Worm (Caenorhabditis elegans) whole organism, dauer: ENCODE measurements around the gene rpb-9.

Experiments
- unc-62 ChIP-seq: sonication (generic microtip); optimal IDR thresholded peaks from 2 replicates; lab custom pipeline; 2017; ENCODE audit warnings: missing biosample characterization, missing genetic modification reagents, missing genetic modification characterization

rpb-9 gene

DNA sequence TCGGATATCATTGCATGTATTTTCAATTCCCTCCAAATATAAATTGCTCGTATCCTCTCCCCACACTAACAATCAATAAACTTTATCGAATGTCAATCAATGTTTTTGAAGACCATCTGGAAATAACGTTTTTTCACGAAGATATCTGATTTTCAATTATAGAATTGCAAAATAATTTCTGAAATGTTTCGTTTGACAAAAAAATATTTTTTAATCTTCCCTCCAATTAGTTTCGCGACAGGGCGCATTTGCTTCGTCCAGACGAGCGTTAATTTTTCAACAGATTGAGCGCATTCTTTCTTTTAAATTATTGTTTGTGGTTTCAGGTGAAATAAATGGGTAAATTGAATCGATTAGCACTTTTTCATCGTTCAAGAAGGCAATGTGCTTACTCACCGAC lies 19.0 kb upstream of the rpb-9 start, which contains the start of gene vars-1:
TSS of gene vars-1 (plus strand) at position 291 of the 400 bp plus-strand sequence.
- no peak for TF ChIP-seq unc-62 (GFP tag; lab: Kevin White, UChicago)

DNA sequence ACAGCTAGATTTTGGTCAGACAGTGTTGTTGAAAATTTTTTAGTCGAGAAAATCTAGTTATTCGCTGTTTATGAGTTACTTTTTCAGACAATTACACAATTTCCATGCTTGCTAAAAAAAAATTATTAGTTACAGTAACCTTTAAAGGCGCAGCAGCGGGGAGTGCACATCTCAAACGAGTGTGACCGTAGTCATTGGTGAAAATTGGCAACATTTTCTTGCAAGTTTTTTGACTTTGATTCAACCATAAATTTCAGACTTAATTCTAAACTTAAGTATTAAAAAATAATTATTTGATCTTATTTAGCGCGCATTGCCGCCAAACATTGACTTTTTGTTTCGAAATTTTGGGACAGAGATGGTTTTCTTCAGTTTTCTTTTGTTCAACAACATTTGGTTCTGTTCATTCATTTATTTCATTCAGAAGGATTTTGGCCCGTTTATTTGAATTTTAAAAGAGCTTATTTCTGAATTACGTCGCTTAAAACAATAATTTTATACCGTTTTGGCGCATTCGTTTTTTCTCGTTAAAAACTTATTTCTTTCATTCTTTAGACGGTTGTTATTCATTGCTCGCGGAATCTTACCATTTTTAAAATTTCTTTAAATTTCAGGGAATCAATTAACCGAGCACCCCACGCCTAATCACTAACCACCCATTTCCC lies 16.8 kb upstream of the rpb-9 start, which contains the start of gene oma-2:
TSS of gene oma-2 (plus strand) at position 615 of the 665 bp plus-strand sequence.
- TF ChIP-seq unc-62 (GFP tag; lab: Kevin White, UChicago) = no peak

DNA sequence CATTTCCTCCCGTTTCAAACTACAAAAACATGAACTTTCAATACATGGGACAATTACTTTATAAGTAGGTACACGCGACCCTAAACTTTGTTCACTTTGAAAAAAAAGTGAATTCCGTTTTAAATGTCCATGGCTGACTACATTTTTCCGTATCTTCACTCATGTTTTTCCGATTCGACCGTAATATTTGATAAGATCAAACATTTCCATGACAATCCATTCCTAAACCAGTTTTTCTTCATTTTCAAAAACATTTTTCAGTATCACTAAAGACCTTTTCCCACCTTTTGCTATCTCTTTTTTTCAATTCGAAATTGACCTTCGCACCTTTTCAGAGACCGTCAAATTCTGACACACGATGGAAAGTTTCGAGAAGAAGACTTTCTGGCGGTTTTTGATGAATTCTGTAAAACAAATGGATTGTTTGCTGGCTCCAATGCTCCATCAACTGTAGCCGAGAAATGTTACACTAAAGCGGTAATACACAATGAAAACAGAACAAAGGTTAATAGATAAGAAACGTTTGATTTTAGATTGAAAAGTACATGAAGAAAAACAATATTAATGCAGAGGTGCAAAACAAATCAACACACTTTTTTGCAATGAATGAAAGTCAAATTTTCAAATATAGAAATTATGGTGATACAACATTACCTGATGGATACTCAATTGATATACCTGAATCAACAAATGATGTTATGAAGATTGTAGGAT lies 15.4 kb upstream of the rpb-9 start:
- TF ChIP-seq unc-62 (GFP tag; lab: Kevin White, UChicago) = no peak

DNA sequence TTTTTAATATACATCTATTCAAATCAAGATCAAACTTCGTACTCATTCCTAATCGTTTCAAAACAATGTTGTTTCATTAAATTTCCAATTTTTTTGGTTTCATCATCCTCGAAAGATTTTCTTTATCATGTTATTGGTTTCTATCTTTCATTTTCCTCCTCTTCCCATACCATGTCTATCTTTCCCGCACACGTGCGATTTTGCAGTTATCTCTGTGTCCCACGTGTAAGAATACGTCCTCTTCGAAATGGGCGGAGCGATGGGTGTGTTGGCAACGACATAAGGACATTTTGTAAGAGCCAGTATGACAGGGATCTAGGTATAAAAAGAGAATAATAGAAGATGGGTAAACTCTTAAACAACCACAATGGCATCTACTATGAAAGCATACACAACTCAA lies 14.2 kb upstream of the rpb-9 start, which contains the start of gene F43H9.4:
TSS of gene F43H9.4 (plus strand) at position 366 of the 400 bp plus-strand sequence.
- TF ChIP-seq unc-62 (GFP tag; lab: Kevin White, UChicago) = no peak

DNA sequence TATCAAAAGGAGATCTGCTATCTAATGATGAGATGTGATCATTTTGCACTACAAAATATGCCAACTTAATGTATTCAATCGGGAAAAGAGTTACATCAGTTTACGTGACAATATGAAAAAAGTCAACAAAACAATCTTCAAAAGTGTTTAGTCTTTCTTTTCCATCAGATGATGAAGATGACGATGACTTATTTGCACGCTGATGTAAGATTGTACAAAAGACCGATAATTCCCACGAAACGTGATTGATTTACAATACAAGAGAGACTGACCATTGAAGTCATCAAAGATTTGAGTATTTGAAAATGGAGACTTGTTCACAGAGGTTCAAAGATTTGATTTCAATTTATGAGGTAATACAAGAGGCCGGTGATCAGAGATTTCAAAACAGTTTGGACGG lies 13.1 kb upstream of the rpb-9 start:
- TF ChIP-seq unc-62 (GFP tag; lab: Kevin White, UChicago) = no peak

DNA sequence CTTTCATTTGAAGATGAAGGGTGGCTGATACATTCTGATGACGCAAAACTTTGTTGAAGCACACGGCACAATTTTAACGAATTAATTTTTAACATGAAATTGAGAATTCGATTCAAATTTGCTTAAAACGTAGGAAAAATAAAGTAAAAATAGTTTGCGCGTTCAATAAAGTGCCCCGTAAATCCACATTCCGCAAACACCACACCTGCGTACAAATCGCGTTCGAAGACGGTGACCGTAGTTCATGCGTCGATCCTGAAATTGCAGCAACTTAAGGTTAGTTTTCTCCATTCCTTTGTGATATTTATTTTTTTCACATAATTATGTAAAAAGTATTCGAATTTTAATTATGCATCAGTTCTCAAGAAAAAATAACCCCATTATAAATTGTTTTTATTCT lies 12.6 kb upstream of the rpb-9 start, which contains the start of gene F43H9.3:
TSS of gene F43H9.3 (minus strand) at position 189 of the 400 bp plus-strand sequence.
- no peak for TF ChIP-seq unc-62 (GFP tag; lab: Kevin White, UChicago)

DNA sequence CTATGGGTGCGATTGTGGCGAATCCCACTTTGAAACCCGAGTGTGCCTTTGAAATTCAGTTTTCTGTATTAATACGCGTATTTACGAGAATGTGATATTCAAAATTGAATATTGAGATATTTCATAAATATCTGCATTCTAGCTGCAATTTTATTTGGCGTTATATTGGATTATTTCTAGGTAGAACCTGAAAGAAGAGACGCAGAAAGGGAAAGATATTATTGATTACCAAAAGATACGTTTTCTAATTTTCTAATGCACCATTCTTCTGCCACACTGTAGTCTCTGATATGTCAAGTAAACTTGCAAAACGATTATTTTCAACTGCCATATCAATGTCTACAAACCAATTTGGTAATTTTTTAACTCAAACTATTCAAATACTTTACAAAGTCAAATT lies 9.9 kb upstream of the rpb-9 start, which contains the start of gene ech-3:
TSS of gene ech-3 (plus strand) at position 178 of the 400 bp plus-strand sequence.
- TF ChIP-seq unc-62 (GFP tag; lab: Kevin White, UChicago) = no peak

DNA sequence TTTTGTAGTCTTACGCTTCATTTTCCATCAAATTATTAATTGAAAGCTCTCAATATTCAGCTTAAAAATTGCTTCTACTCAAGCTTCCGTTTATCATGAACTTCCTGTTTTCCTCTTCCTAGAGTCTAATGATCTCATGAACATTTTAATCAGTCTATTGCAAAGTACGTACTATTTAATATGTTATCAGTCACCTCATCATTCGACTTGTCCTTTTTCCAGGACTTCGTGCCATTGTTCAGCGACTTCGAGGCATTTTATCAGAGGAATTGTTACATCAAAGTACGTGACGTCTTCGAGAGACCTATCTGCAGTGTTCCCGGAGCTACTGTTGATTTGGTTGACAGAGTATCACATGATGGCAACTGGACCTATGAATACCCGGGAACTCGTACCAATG lies 7.6 kb upstream of the rpb-9 start:
- TF ChIP-seq unc-62 (GFP tag; lab: Kevin White, UChicago) = no peak

DNA sequence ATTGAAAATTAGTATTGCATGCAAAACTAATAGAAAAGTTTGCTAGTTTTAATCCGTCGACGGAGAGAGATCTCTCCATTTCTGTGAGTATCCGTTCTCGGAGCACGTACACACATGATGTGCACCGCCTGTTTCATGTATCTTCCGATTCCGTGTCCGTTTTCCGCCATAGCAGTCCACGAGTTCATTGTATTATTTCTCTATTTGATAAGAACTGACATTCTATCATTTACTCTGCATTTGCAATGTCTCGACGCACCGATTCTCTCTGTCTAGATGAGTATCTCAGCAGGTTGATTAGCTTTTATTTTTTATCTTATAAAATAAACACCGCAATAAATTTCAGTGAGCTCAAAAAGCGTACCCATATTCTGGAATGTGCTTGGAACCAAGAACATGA lies 6.8 kb upstream of the rpb-9 start:
- no peak for TF ChIP-seq unc-62 (GFP tag; lab: Kevin White, UChicago)

DNA sequence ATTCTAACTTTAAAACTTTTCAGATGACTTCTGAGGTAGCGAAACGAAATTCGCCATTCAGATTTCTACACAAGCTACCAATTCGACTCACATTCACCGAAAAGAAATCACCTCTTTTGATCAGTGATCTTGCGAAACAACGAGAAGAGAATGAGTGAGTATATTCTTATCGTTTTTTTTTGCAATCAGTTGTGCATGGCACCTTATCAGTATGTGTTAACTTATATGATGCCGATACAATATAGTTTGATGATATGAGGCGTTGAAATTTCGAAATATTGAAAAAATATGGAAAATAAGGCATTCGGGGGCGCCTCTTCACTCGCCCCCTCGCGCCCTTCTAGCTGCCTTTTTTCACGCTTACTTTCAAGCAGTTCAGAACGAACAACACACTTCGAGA lies 5.8 kb upstream of the rpb-9 start:
- TF ChIP-seq unc-62 (GFP tag; lab: Kevin White, UChicago) = no peak

DNA sequence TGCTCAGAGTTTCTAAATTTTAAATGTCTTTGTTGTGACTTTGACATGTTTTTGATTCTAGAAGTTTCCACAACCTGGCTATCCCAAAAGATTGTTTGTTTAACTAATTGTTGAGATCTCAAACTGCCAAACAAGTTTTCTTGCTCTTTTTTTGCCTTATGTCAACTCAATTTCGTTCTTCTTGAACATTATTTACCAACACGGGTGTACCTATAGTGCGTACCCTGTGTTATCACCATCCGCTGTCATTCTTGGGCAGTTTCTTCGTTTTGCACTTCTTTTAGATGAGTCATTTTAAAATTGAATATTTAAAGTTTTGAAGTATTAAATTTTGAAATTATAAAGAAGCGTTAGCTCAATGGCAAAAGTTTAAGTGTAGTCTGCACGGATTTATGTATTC lies 4.8 kb upstream of the rpb-9 start, which contains the start of gene sptl-2:
TSS of gene sptl-2 (plus strand) at position 280 of the 400 bp plus-strand sequence.
- TF ChIP-seq unc-62 (GFP tag; lab: Kevin White, UChicago) = no peak

DNA sequence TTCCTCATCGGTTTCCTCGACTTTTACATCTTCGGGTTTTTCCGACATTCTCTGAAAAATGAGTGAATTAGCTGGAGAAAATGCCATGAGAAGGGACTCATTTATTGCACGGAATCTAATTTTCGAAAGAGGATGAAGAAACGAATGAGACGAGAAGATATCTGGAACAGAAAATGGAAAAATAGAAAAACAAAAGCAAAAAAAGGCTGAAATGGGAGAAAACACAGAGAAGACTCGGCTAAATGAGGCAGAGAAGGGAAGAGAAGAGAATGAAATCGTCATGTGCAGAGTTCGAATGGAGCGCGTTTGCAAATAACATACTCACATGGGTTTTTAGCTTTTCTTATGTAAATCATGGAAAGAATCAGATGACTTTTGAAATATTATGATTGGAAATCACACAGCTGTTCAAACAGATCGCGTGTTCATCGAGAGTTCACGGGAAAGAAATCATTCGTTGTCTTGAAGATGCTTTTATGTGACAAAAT lies 1.8 kb upstream of the rpb-9 start, which contains the start of gene Y97E10AR.6:
TSS of gene Y97E10AR.6 (minus strand) at position 51 of the 488 bp plus-strand sequence.
- TF ChIP-seq unc-62 (GFP tag; lab: Kevin White, UChicago) = no peak

DNA sequence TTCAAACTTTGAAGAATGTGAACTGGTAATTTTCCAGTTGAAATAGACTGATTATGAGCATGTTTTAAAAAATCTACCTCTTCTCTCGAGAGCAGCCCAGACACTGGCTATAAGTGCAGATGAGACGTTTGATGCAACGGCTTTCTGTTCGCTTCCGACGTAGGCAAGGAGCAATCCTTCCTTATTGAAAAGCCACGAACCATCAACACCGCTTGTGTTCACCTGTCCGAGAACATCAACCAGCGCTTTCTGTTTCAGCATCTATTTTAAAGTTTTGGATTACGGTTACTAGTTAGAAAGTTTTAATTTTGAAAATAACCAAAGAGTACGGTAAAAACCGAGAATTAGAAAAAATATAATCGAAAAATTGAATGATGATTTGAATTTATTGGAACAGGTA lies 1.3 kb downstream of the rpb-9 start, which contains the start of gene lmtr-2:
TSS of gene lmtr-2 (minus strand) at position 261 of the 400 bp plus-strand sequence.
- no peak for TF ChIP-seq unc-62 (GFP tag; lab: Kevin White, UChicago)

DNA sequence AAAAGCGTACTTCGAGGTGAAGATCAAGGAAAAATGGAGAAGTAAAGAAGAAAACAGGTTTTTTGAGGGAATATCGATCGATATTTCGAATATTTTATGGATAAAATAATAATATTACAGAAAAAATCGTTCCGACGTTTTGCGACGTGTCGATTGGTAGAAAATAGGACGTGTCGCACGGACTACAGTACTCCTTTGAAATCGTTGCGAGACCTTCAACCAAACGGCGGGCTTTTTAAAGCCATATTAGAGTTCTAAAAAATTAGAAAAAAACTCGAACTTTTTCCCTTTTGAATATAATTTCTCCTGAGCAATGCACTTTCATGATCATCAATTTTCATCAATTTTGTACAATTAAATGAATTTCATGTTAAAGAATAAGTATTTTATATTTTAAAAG lies 2.0 kb downstream of the rpb-9 start, which contains the start of gene Y97E10AR.4:
TSS of gene Y97E10AR.4 (minus strand) at position 131 of the 400 bp plus-strand sequence.
- no peak for TF ChIP-seq unc-62 (GFP tag; lab: Kevin White, UChicago)

DNA sequence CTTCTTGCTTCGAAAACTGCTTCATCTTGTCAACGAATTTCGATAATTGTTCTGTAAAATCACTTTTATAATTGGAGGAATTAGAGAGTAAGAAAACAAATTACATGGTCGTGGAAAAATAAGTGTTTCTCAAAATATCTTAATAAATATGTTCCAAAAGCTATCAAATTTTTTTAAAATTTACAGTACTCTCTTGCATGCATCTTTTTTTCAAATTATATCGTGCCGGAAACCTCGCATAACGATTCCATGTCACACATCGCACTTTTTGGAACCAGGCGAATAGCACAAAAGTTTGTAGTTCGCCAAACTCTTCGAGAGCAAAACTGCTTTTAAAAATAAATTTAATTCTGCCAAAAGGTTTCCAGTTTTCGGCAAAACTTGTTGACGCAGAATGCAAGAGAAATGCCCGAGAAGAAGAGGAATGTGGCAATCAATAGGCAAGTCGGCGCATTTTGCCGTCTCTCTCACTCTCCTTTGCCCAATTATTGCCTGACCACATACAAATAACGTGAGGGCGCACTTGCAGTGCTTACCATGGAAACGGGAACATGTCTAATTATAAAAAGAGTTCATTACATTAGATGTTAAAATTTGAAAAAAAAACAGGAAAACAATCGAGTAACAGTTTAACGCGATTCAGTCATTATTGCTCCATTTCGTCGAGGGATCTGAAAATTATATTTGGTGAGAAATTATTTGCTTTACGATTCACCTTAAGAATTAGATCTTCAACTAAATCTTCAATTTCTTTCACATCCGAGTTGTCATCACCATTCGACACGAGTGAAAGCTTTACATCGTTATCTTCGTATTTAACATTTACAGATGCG lies 4.5 kb downstream of the rpb-9 start, which contains the start of gene Y97E10AR.3:
TSS of gene Y97E10AR.3 (minus strand) at position 51 of the 833 bp plus-strand sequence.
- no peak for TF ChIP-seq unc-62 (GFP tag; lab: Kevin White, UChicago)
